Worm (Caenorhabditis elegans): ENCODE measurements around the gene R13H4.5.
A peak's percentile ranks its signal among the peaks of the same experiment; 100 is the strongest.

Gene R13H4.5

DNA sequence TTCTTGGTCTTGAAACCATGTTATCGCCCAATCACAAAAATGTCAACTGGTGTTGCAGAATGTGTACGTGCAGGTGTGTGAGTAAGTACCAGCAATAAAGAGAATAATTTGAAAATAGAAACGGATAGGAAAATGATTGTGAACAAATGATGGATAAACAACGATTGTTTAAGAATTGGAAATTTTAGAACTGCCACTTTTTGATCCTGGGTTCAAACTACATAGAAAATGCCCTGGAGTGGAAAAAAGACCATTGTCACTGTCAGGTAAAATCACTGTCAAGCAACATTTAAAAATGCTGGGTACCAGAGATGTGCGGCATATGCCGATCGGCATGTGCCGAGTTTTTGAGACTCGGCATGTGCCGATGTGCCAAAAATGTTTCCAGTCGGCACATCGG, 22.7 kb downstream of the R13H4.5 start:
- no peak for TF ChIP-seq aly-2 (tag; optimal IDR thresholded peaks at IDR 0.05)
- peak in 1 of 2 experiments; percentile 7 for TF ChIP-seq mdl-1 (tag; optimal IDR thresholded peaks at IDR 0.05)
- peak; percentile 33 for TF ChIP-seq nhr-28 (tag; optimal IDR thresholded peaks at IDR 0.05)
- no peak for TF ChIP-seq aha-1 (tag)
- no peak for TF ChIP-seq php-3 (GFP tag; IDR thresholded peaks at IDR 0.05)
- no peak for TF ChIP-seq gei-8 (GFP tag; optimal IDR thresholded peaks at IDR 0.05)
- peak in 1 of 2 experiments; percentile 92 for TF ChIP-seq unc-62 (GFP tag; optimal IDR thresholded peaks at IDR 0.05 in 1 of 2)
- no peak for TF ChIP-seq unc-62 (tag; optimal IDR thresholded peaks at IDR 0.05)

DNA sequence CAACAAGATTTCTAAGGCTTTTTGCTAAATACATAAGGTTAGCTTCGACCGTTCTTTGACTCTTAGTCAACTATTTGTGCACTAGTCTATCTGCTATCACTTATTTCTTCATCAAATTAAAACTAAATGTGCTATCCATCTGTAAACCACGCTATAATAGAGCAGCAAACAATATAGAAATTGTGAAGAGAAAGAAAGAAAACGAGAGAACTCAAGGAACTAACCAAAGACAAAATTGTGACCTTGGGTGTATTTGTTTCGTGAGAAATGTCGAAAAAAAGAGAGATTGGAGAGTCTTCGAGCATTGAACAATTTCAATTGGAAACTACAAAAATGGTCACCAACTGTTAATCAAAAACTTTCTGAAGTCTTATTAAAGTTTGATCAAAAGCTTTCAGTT, 24.6 kb downstream of the R13H4.5 start:
- TF ChIP-seq nhr-10 (tag; optimal IDR thresholded peaks at IDR 0.05) (no peak), gei-8 (GFP tag; optimal IDR thresholded peaks at IDR 0.05) (no peak), mdt-29 (GFP tag; IDR thresholded peaks at IDR 0.05) (no peak), nhr-77 (tag; optimal IDR thresholded peaks at IDR 0.05) (peak; percentile 80), dve-1 (tag; optimal IDR thresholded peaks at IDR 0.05; ENCODE audit: insufficient read depth) (peak; percentile 77), mep-1 (tag; optimal IDR thresholded peaks at IDR 0.05) (peak; percentile 28), hlh-30 (tag; optimal IDR thresholded peaks at IDR 0.05; ENCODE audit: insufficient read depth) (peak; percentile 18), vab-7 (GFP tag; IDR thresholded peaks at IDR 0.05) (no peak), nhr-76 (tag; optimal IDR thresholded peaks at IDR 0.05) (no peak), daf-16 (GFP tag; optimal IDR thresholded peaks at IDR 0.05) (no peak), daf-16 (tag; optimal IDR thresholded peaks at IDR 0.05) (peak; percentile 82), zfp-3 (GFP tag; conservative IDR thresholded peaks at IDR 0.05) (no peak), pqm-1 (tag; optimal IDR thresholded peaks at IDR 0.05) (peak; percentile 29), daf-12 (tag; optimal IDR thresholded peaks at IDR 0.05) (no peak), duxl-1 (tag; optimal IDR thresholded peaks at IDR 0.05; ENCODE audit: poor library complexity) (no peak), Y75B8A.6 (GFP tag; IDR thresholded peaks at IDR 0.05) (no peak), ceh-20 (GFP tag; IDR thresholded peaks at IDR 0.05) (no peak), spr-1 (tag; optimal IDR thresholded peaks at IDR 0.05) (no peak), zip-11 (GFP tag; IDR thresholded peaks at IDR 0.05) (no peak), pha-4 (GFP tag; IDR thresholded peaks at IDR 0.05) (no peak), pha-4 (tag; optimal IDR thresholded peaks at IDR 0.05) (no peak), mdl-1 (tag; optimal IDR thresholded peaks at IDR 0.05) (peak in 1 of 2 experiments; percentile 56), dmd-6 (GFP tag; IDR thresholded peaks at IDR 0.05) (peak; percentile 83), nhr-28 (tag; optimal IDR thresholded peaks at IDR 0.05) (peak; percentile 84)

DNA sequence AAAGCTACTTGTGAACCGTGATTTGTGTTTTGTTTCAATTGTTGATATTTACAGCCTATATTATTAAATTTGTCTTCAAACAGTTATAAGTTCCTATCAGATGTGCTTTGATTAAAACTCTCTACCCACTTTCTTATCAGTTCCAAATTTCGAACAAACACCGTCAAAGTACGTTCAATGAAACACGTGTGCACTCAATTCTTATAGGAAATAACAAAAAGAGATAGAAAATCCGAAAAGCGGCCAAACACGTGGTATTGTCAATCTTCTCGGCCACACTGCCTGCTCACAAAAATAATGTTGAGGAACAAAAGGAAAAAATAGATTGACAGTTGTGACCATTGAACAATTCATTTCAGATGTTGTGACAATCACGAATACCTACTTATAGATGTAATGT, 25.5 kb downstream of the R13H4.5 start:
- TF ChIP-seq nhr-25 (tag; optimal IDR thresholded peaks at IDR 0.05; ENCODE audit: borderline replicate concordance, insufficient read depth) = no peak
- peak; percentile 25 for TF ChIP-seq mep-1 (tag; optimal IDR thresholded peaks at IDR 0.05)
- 0 out of 2 replicates have a peak, but pooled peaks have one; percentile 28 for TF ChIP-seq tra-1 (GFP tag; IDR thresholded peaks at IDR 0.05)
- no peak for TF ChIP-seq daf-12 (tag; optimal IDR thresholded peaks at IDR 0.05)
- TF ChIP-seq zfp-3 (GFP tag; conservative IDR thresholded peaks at IDR 0.05) = 0 out of 2 replicates have a peak, but pooled peaks have one; percentile 23
- peak in 1 of 2 experiments; percentile 40 for TF ChIP-seq hif-1 (tag; optimal IDR thresholded peaks at IDR 0.05)
- no peak for TF ChIP-seq ZK546.5 (tag; optimal IDR thresholded peaks at IDR 0.05)
- TF ChIP-seq mxl-3 (GFP tag; optimal IDR thresholded peaks at IDR 0.05) = peak; percentile 81
- TF ChIP-seq nhr-237 (tag; optimal IDR thresholded peaks at IDR 0.05) = no peak
- no peak for TF ChIP-seq arid-1 (GFP tag; conservative IDR thresholded peaks at IDR 0.05)
- TF ChIP-seq hlh-11 (tag; optimal IDR thresholded peaks at IDR 0.05) = peak; percentile 92
- peak in 1 of 2 experiments; percentile 94 for TF ChIP-seq unc-62 (GFP tag; optimal IDR thresholded peaks at IDR 0.05 in 1 of 2)
- no peak for TF ChIP-seq unc-62 (tag; optimal IDR thresholded peaks at IDR 0.05)
- TF ChIP-seq lin-1 (GFP tag; IDR thresholded peaks at IDR 0.05) = peak; percentile 67; the same call in 1 of the 2 replicates
- peak; percentile 81 for TF ChIP-seq nhr-77 (tag; optimal IDR thresholded peaks at IDR 0.05)
- TF ChIP-seq ceh-62 (tag; optimal IDR thresholded peaks at IDR 0.05) = no peak
- TF ChIP-seq php-3 (GFP tag; IDR thresholded peaks at IDR 0.05) = no peak
- peak; percentile 75; the same call in 1 of the 2 replicates for TF ChIP-seq mdt-29 (GFP tag; IDR thresholded peaks at IDR 0.05)
- TF ChIP-seq dmd-6 (GFP tag; IDR thresholded peaks at IDR 0.05) = peak; percentile 88
- TF ChIP-seq lin-39 (tag; optimal IDR thresholded peaks at IDR 0.05) = no peak
- TF ChIP-seq ceh-28 (tag; optimal IDR thresholded peaks at IDR 0.05) = no peak
- TF ChIP-seq set-16 (GFP tag; IDR thresholded peaks at IDR 0.05) = no peak
- TF ChIP-seq zip-11 (GFP tag; IDR thresholded peaks at IDR 0.05) = no peak
- TF ChIP-seq spr-1 (tag; optimal IDR thresholded peaks at IDR 0.05) = no peak
- peak; percentile 73 for TF ChIP-seq nhr-10 (tag; optimal IDR thresholded peaks at IDR 0.05)
- no peak for TF ChIP-seq cey-2 (tag; optimal IDR thresholded peaks at IDR 0.05; ENCODE audit: borderline replicate concordance, insufficient read depth)
- peak; percentile 32 for TF ChIP-seq mes-2 (tag; optimal IDR thresholded peaks at IDR 0.05; ENCODE audit: poor library complexity, severe bottlenecking)
- TF ChIP-seq nhr-28 (tag; optimal IDR thresholded peaks at IDR 0.05) = peak; percentile 85
- no peak for TF ChIP-seq nhr-111 (GFP tag; optimal IDR thresholded peaks at IDR 0.05)
- peak; percentile 98 for TF ChIP-seq dve-1 (tag; optimal IDR thresholded peaks at IDR 0.05; ENCODE audit: insufficient read depth)

Measured in whole organism, L4 larva.